Worm (Caenorhabditis elegans) whole organism, young adult: Measurements from ENCODE around the gene T08E11.1.

Experiments used
- B0019.2 ChIP-seq: fragments of 200-800 bp; sonication (Bioruptor generic); conservative IDR thresholded peaks from 2 replicates; pipeline ENCODE4 v1.3.6; 2022; ENCODE audit warnings: missing genetic modification reagents, missing genetic modification characterization, missing compliant biosample characterization
- B0336.3 ChIP-seq: fragments of 200-800 bp; sonication (Bioruptor generic); IDR thresholded peaks from 2 replicates; pipeline ENCODE4 v1.3.6; 2022; ENCODE audit warnings: missing genetic modification characterization, missing compliant biosample characterization
- F23B12.7 ChIP-seq: sonication (generic microtip); optimal IDR thresholded peaks from 2 replicates; lab custom pipeline; 2017; ENCODE audit warnings: missing genetic modification characterization, mild to moderate bottlenecking, missing compliant biosample characterization, antibody characterized with exemption, moderate library complexity; ENCODE audit not compliant: insufficient read depth
- T07F8.4 ChIP-seq: sonication (generic microtip); optimal IDR thresholded peaks from 2 replicates; lab custom pipeline; 2016; ENCODE audit warnings: mild to moderate bottlenecking, missing genetic modification characterization, moderate library complexity, missing compliant biosample characterization
- Y53F4B.3 ChIP-seq: fragments of 200-800 bp; sonication (Bioruptor generic); IDR thresholded peaks from 2 replicates; pipeline ENCODE4 v1.3.6; 2022; ENCODE audit warnings: missing genetic modification reagents, missing genetic modification characterization, missing compliant biosample characterization
- Y53G8AR.9 ChIP-seq: fragments of 200-800 bp; sonication (Bioruptor generic); conservative IDR thresholded peaks from 2 replicates; pipeline ENCODE4 v1.3.6; 2022; ENCODE audit warnings: missing genetic modification reagents, missing genetic modification characterization, missing compliant biosample characterization
- akir-1 ChIP-seq: fragments of 200-800 bp; sonication (Bioruptor generic); optimal IDR thresholded peaks from 2 replicates; lab custom pipeline; 2018; ENCODE audit warnings: mild to moderate bottlenecking, missing genetic modification characterization, moderate library complexity, missing compliant biosample characterization
- bed-1 ChIP-seq: fragments of 200-800 bp; sonication (Bioruptor generic); IDR thresholded peaks from 2 replicates; pipeline ENCODE4 v1.3.6; 2022; ENCODE audit warnings: missing genetic modification reagents, missing genetic modification characterization, missing compliant biosample characterization
- ceh-100 ChIP-seq: fragments of 200-800 bp; sonication (Bioruptor generic); IDR thresholded peaks from 2 replicates; pipeline ENCODE4 v1.3.6; 2022; ENCODE audit warnings: missing genetic modification reagents, missing genetic modification characterization, missing compliant biosample characterization
- ceh-58 ChIP-seq: fragments of 200-800 bp; sonication (Bioruptor generic); IDR thresholded peaks from 2 replicates; pipeline ENCODE4 v1.3.6; 2022; ENCODE audit warnings: missing genetic modification characterization, missing compliant biosample characterization
- dox-1 ChIP-seq: fragments of 200-800 bp; sonication (Bioruptor generic); IDR thresholded peaks from 2 replicates; pipeline ENCODE4 v1.3.6; 2022; ENCODE audit warnings: missing genetic modification reagents, missing genetic modification characterization, missing compliant biosample characterization
- dpl-1 ChIP-seq: fragments of 150-350 bp; optimal IDR thresholded peaks from 2 replicates; lab custom pipeline; 2014; ENCODE audit warnings: missing biosample characterization, missing genetic modification reagents, missing genetic modification characterization
- efl-1 ChIP-seq: fragments of 150-350 bp; optimal IDR thresholded peaks from 2 replicates; lab custom pipeline; 2014; ENCODE audit warnings: missing biosample characterization, missing genetic modification reagents, missing genetic modification characterization
- egl-44 ChIP-seq: fragments of 200-800 bp; sonication (Bioruptor generic); IDR thresholded peaks from 2 replicates; pipeline ENCODE4 v1.3.6; 2022; ENCODE audit warnings: missing genetic modification reagents, missing genetic modification characterization, missing compliant biosample characterization
- him-1 ChIP-seq: sonication (generic microtip); optimal IDR thresholded peaks from 2 replicates; lab custom pipeline; 2016; ENCODE audit warnings: missing genotype, missing genetic modification reagents, missing genetic modification characterization, missing compliant biosample characterization
- hlh-26 ChIP-seq: fragments of 200-800 bp; sonication (Bioruptor generic); conservative IDR thresholded peaks from 2 replicates; pipeline ENCODE4 v1.3.6; 2022; ENCODE audit warnings: missing genetic modification reagents, missing genetic modification characterization, missing compliant biosample characterization
- hmg-20 ChIP-seq: fragments of 200-800 bp; sonication (Bioruptor generic); IDR thresholded peaks from 2 replicates; pipeline ENCODE4 v1.3.6; 2022; ENCODE audit warnings: missing genetic modification reagents, missing genetic modification characterization, missing compliant biosample characterization
- lag-1 ChIP-seq: fragments of 200-800 bp; sonication (Bioruptor generic); IDR thresholded peaks from 2 replicates; pipeline ENCODE4 v1.3.6; 2022; ENCODE audit warnings: missing genetic modification reagents, missing genetic modification characterization, missing compliant biosample characterization
- let-607 ChIP-seq, 2 experiments: fragments of 200-800 bp in 1 of 2; sonication (Bioruptor generic) in 1 of 2; sonication (generic microtip) in 1 of 2; optimal IDR thresholded peaks; 2 replicates each; lab custom pipeline; 2016 to 2018; ENCODE audit warnings: mild to moderate bottlenecking in 2 of 2, missing compliant biosample characterization in 2 of 2, missing genetic modification characterization in 2 of 2, moderate library complexity in 2 of 2, missing genotype in 1 of 2
- lin-26 ChIP-seq: fragments of 200-800 bp; sonication (Bioruptor generic); IDR thresholded peaks from 2 replicates; pipeline ENCODE4 v1.3.6; 2022; ENCODE audit warnings: missing genetic modification reagents, missing genetic modification characterization, missing compliant biosample characterization
- lin-54 ChIP-seq: fragments of 200-800 bp; sonication (Bioruptor generic); optimal IDR thresholded peaks from 2 replicates; lab custom pipeline; 2018; ENCODE audit warnings: mild to moderate bottlenecking, missing genetic modification characterization, missing compliant biosample characterization
- madf-6 ChIP-seq: fragments of 200-800 bp; sonication (Bioruptor generic); IDR thresholded peaks from 2 replicates; pipeline ENCODE4 v1.3.6; 2022; ENCODE audit warnings: missing genetic modification reagents, missing genetic modification characterization, missing compliant biosample characterization
- mxl-1 ChIP-seq: sonication (generic microtip); optimal IDR thresholded peaks from 2 replicates; lab custom pipeline; 2016; ENCODE audit warnings: missing genetic modification characterization, missing compliant biosample characterization
- nhr-27 ChIP-seq: fragments of 200-800 bp; sonication (Bioruptor generic); optimal IDR thresholded peaks from 2 replicates; lab custom pipeline; 2018; ENCODE audit warnings: mild to moderate bottlenecking, missing genetic modification characterization, moderate library complexity, missing compliant biosample characterization
- nhr-80 ChIP-seq: sonication (generic microtip); optimal IDR thresholded peaks from 2 replicates; lab custom pipeline; 2016; ENCODE audit warnings: missing genetic modification characterization, missing compliant biosample characterization
- rcor-1 ChIP-seq: fragments of 200-800 bp; sonication (Bioruptor generic); IDR thresholded peaks from 2 replicates; pipeline ENCODE4 v1.3.6; 2022; ENCODE audit warnings: missing genetic modification reagents, missing genetic modification characterization, missing compliant biosample characterization
- sdz-38 ChIP-seq: sonication (generic microtip); optimal IDR thresholded peaks from 2 replicates; lab custom pipeline; 2016; ENCODE audit warnings: missing genotype, missing genetic modification characterization, missing compliant biosample characterization
- sea-2 ChIP-seq: fragments of 200-800 bp; sonication (Bioruptor generic); IDR thresholded peaks from 2 replicates; pipeline ENCODE4 v1.3.6; 2022; ENCODE audit warnings: missing genetic modification characterization, missing compliant biosample characterization
- tlf-1 ChIP-seq: fragments of 200-800 bp; sonication (Bioruptor generic); optimal IDR thresholded peaks from 2 replicates; lab custom pipeline; 2018; ENCODE audit warnings: mild to moderate bottlenecking, missing genetic modification characterization, missing compliant biosample characterization
- unc-130 ChIP-seq: sonication (generic microtip); optimal IDR thresholded peaks from 2 replicates; lab custom pipeline; 2016; ENCODE audit warnings: missing genetic modification reagents, missing genetic modification characterization, missing compliant biosample characterization

T08E11.1 gene

ce11 chrII:1865683-1866431, 29.6 kb downstream of the T08E11.1 start, which contains the start of gene math-15:
Gene math-15 (plus strand): TSS chrII:1866381.
- TF ChIP-seq hmg-20 (no peak), B0336.3 (no peak), efl-1 (GFP tag; lab: Kevin White, UChicago) (no peak), nhr-80 (tag; lab: Kevin White, UChicago) (peak; percentile 26), F23B12.7 (tag; lab: Kevin White, UChicago) (no peak), let-607 (tag; optimal IDR thresholded peaks at IDR 0.05; lab: Kevin White, UChicago) (no peak)

DNA sequence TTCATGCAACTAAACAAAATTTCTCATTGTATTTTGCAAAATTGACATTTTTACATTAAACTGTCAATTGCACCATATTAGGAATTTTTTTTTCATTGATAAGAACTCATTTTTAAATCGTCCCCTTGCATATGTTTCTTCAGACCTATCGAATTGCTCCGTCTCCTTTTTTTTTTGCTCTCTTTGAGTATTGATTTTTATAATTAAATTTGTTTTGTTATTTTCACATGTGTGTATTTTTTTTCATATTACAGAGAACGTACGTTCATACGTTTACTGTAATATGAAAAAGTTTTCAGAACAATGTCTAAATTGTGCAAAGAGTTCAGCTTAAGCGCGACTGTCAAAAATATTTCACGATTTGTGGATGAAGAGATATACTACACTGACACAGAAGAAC, 32.8 kb downstream of the T08E11.1 start, which contains the start of gene math-14:
Gene math-14 (plus strand): TSS at position 301 of the 400 bp plus-strand sequence.
- no peak for TF ChIP-seq Y53G8AR.9
- TF ChIP-seq nhr-80 (tag; lab: Kevin White, UChicago), result peak; percentile 49

ce11 chrII:1870875-1871592, 34.7 kb downstream of the T08E11.1 start, which contains the start of gene math-10:
Gene math-10 (plus strand): TSS chrII:1871542.
- TF ChIP-seq akir-1 (GFP tag; lab: Kevin White, UChicago) (no peak), nhr-80 (tag; lab: Kevin White, UChicago) (peak; percentile 72), rcor-1 (no peak)

- TF ChIP-seq sdz-38 (tag; lab: Kevin White, UChicago) (no peak), B0336.3 (no peak), tlf-1 (GFP tag; lab: Kevin White, UChicago) (no peak), dpl-1 (GFP tag; lab: Kevin White, UChicago) (no peak), Y53F4B.3 (no peak), let-607 (tag; optimal IDR thresholded peaks at IDR 0.05; lab: Kevin White, UChicago) (no peak), bed-1 (GFP tag; lab: Robert Waterston, UW) (no peak), mxl-1 (tag; lab: Kevin White, UChicago) (no peak), lin-54 (GFP tag; lab: Kevin White, UChicago) (no peak), madf-6 (GFP tag; lab: Robert Waterston, UW) (no peak), nhr-27 (tag; lab: Kevin White, UChicago) (no peak), lin-26 (GFP tag; lab: Robert Waterston, UW) (no peak), lag-1 (GFP tag; lab: Robert Waterston, UW) (no peak), B0019.2 (GFP tag; lab: Robert Waterston, UW) (no peak), unc-130 (no peak)
- TF ChIP-seq, all 124 proteins: peak for 0
Measured at ce11 chrII:1875658-1876057, 39.4 kb downstream of the T08E11.1 start, which contains the start of gene math-13. Gene math-13 (plus strand): TSS chrII:1875958.

ce11 chrII:1878663-1879062, 42.4 kb downstream of the T08E11.1 start, which contains the start of gene math-16:
Gene math-16 (minus strand): TSS chrII:1878763.
- TF ChIP-seq ceh-58 (GFP tag; lab: Robert Waterston, UW) (no peak), sea-2 (GFP tag; lab: Robert Waterston, UW) (no peak), ceh-100 (GFP tag; lab: Robert Waterston, UW) (no peak), egl-44 (no peak), T07F8.4 (tag; lab: Kevin White, UChicago) (no peak), hlh-26 (GFP tag; lab: Robert Waterston, UW) (no peak), dox-1 (no peak), him-1 (no peak)
